Worm (Caenorhabditis elegans) whole organism, L4/young adult: ENCODE measurements around the gene F55G11.10.

Source experiments
- W03F9.2 ChIP-seq: fragments of 150-350 bp; optimal IDR thresholded peaks from 2 replicates; lab custom pipeline; 2014; ENCODE audit warnings: missing biosample characterization, missing genetic modification characterization
- him-1 ChIP-seq: sonication (generic microtip); optimal IDR thresholded peaks from 2 replicates; lab custom pipeline; 2016; ENCODE audit warnings: missing genotype, missing genetic modification reagents, missing genetic modification characterization, missing compliant biosample characterization

DNA sequence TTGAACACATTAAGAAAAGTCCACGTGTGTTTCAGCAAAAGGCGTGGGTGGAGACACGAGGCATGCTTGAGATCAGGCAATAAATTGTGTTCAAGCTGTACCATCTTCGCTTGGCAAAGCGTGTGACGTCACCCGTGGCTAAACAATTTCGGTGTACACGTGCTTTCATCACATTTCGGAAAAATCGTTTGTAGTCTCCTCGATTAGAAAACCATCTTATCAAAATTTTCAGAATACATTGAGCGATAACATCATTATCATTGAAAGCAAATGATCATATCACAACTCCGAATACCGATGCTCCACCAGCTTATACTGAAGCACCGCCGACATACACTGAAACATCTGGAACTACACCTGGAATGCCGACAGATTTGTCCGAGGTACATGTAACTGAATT lies 47.0 kb upstream of the F55G11.10 start:
- TF ChIP-seq him-1 (tag; lab: Kevin White, UChicago) (no peak), W03F9.2 (no peak)
